Fruit fly (Drosophila melanogaster): ENCODE results near the gene CG1907.

CG1907 gene

dm6 chr3R:29585015-29585701 is 33.7 kb upstream of the CG1907 start:
- TF ChIP-seq Med (GFP tag) (peak; percentile 32), Adf1 (GFP tag; IDR thresholded peaks at IDR 0.05) (no peak), D19A (tag; optimal IDR thresholded peaks at IDR 0.05) (peak; percentile 55), sens (GFP tag) (peak; percentile 51)

dm6 chr3R:29586743-29587142 is 32.1 kb upstream of the CG1907 start:
- TF ChIP-seq tll (GFP tag; optimal IDR thresholded peaks at IDR 0.05) (peak in 1 of 2 experiments; percentile 80), zen (tag; optimal IDR thresholded peaks at IDR 0.05) (peak; percentile 53), Dbx (GFP tag; IDR thresholded peaks at IDR 0.05) (no peak)

- TF ChIP-seq gro (GFP tag; optimal IDR thresholded peaks at IDR 0.05) (no peak), CG9215 (GFP tag; IDR thresholded peaks at IDR 0.05) (no peak), fd64A (GFP tag; optimal IDR thresholded peaks at IDR 0.05) (no peak), maf-S (GFP tag; optimal IDR thresholded peaks at IDR 0.05) (no peak), CG16779 (GFP tag; IDR thresholded peaks at IDR 0.05) (no peak), Drgx (GFP tag; IDR thresholded peaks at IDR 0.05) (no peak), lilli (GFP tag; optimal IDR thresholded peaks at IDR 0.05) (no peak), caup (GFP tag; optimal IDR thresholded peaks at IDR 0.05; ENCODE audit: severe bottlenecking) (no peak), zfh1 (GFP tag; IDR thresholded peaks at IDR 0.05) (no peak), corto (GFP tag; optimal IDR thresholded peaks at IDR 0.05) (no peak), CG4328 (GFP tag; optimal IDR thresholded peaks at IDR 0.05) (no peak), chinmo (GFP tag; IDR thresholded peaks at IDR 0.05; ENCODE audit: partially characterized antibody) (no peak), dmrt11E (tag; optimal IDR thresholded peaks at IDR 0.05) (no peak), CG9817 (tag; optimal IDR thresholded peaks at IDR 0.05) (no peak)
These were observed 30.9 kb upstream of the CG1907 start, which contains the start of gene CG7567 for dm6 chr3R:29588004-29588403. TSS of gene CG7567 (minus strand) at chr3R:29588104.

- TF ChIP-seq Optix (GFP tag; IDR thresholded peaks at IDR 0.05) (0 out of 3 replicates have a peak, but pooled peaks have one; percentile 9), CG17361 (GFP tag; IDR thresholded peaks at IDR 0.05) (no peak)
These were observed 29.2 kb upstream of the CG1907 start, which contains the start of gene CG11470 for dm6 chr3R:29589662-29590061. TSS of gene CG11470 (minus strand) at chr3R:29589762.

- TF ChIP-seq CG8281 (tag; optimal IDR thresholded peaks at IDR 0.05) (peak; percentile 35), pzg (GFP tag; optimal IDR thresholded peaks at IDR 0.05) (no peak)
These were observed 28.1 kb upstream of the CG1907 start, which contains the start of gene CG31041 for dm6 chr3R:29590806-29591205. TSS of gene CG31041 (minus strand) at chr3R:29590906.

dm6 chr3R:29591481-29592138 is 27.3 kb upstream of the CG1907 start, which contains the start of gene alph:
TSS of gene alph (plus strand) at chr3R:29591831.
- TF ChIP-seq salm (tag; optimal IDR thresholded peaks at IDR 0.05) (no peak), CG4707 (GFP tag; optimal IDR thresholded peaks at IDR 0.05) (no peak), unpg (GFP tag; optimal IDR thresholded peaks at IDR 0.05) (peak; percentile 45), bbx (GFP tag; IDR thresholded peaks at IDR 0.05; ENCODE audit: partially characterized antibody) (peak; percentile 98), lola (GFP tag; optimal IDR thresholded peaks at IDR 0.05) (no peak), CG10431 (GFP tag; optimal IDR thresholded peaks at IDR 0.05) (no peak), nerfin-1 (tag; optimal IDR thresholded peaks at IDR 0.05) (no peak), CG3281 (GFP tag; optimal IDR thresholded peaks at IDR 0.05) (peak; percentile 46), pb (GFP tag; optimal IDR thresholded peaks at IDR 0.05) (no peak), CG8944 (GFP tag; optimal IDR thresholded peaks at IDR 0.05) (no peak), Dref (GFP tag; IDR thresholded peaks at IDR 0.05) (peak; percentile 99), CrebB (tag; optimal IDR thresholded peaks at IDR 0.05) (peak; percentile 26), CG15479 (GFP tag; optimal IDR thresholded peaks at IDR 0.05) (no peak), Ptx1 (GFP tag; IDR thresholded peaks at IDR 0.05) (no peak), CG13894 (tag; optimal IDR thresholded peaks at IDR 0.05) (no peak), sens-2 (GFP tag; IDR thresholded peaks at IDR 0.05) (no peak)
